Worm (Caenorhabditis elegans) whole organism, young adult: ENCODE measurements around the gene srab-3.

Source experiments
- B0019.2 ChIP-seq: fragments of 200-800 bp; sonication (Bioruptor generic); conservative IDR thresholded peaks from 2 replicates; pipeline ENCODE4 v1.3.6; 2022; ENCODE audit warnings: missing genetic modification reagents, missing genetic modification characterization, missing compliant biosample characterization
- Y67H2A.10 ChIP-seq: fragments of 200-800 bp; sonication (Bioruptor generic); conservative IDR thresholded peaks from 2 replicates; pipeline ENCODE4 v1.3.6; 2022; ENCODE audit warnings: missing genetic modification reagents, missing genetic modification characterization, missing compliant biosample characterization
- madf-8 ChIP-seq: fragments of 200-800 bp; sonication (Bioruptor generic); conservative IDR thresholded peaks from 2 replicates; pipeline ENCODE4 v1.3.6; 2022; ENCODE audit warnings: missing genetic modification reagents, missing genetic modification characterization, missing compliant biosample characterization

DNA sequence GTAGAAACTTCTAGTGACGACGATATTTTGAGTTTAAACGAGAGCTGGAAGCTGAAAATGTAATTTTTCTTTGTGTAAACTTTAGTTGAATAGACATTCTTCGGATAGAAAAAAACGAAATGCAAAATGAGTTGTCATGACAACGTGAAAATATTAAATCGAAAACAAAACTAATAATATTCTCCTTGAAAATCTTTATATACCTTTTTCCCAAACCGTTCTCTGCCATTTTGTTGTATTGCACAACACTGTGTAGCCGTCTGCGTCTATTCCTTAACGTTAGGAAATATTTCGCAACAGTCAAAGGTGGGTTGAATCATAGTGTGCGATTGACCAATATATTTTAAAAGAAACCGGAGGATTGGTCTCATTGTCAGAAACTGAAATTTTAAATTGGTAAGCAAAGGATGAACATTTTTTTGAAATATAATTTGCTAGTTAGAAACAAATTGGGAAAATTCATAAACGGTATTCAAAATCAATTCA, 26.8 kb downstream of the srab-3 start, which contains the start of gene Y58A7A.3:
- TF ChIP-seq Y67H2A.10 (no peak), B0019.2 (GFP tag; lab: Robert Waterston, UW) (no peak), madf-8 (GFP tag; lab: Robert Waterston, UW) (no peak)
